Fruit fly (Drosophila melanogaster): ENCODE measurements around the gene CG7201.

CG7201 gene

DNA sequence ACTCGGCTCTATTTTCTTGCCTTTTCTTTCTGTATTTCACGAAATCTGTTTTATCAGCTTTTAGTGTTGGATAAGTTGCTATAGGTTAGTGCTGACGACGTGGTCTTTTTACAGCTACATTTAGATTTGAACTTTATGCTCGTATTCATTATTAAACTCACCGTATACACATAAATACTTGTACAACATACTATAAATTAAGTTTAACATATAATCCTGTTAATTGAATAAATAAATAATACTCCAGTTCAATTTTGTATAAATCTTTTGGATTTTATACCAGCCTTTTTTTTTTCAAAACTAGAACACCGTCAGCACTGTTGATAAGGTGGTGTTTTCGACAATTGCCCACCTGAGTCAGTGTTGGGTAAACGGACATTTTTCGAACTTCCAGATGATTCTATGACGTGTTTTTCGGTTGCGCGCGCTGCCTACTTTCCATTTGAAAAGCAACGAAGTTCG, 13.8 kb upstream of the CG7201 start, which contains the start of gene BI-1 (continued):
- TF ChIP-seq cg (GFP tag; optimal IDR thresholded peaks at IDR 0.05) (no peak), Sox100B (GFP tag; optimal IDR thresholded peaks at IDR 0.05) (peak; percentile 79), B-H2 (GFP tag; optimal IDR thresholded peaks at IDR 0.05) (peak; percentile 74), eyg (GFP tag; optimal IDR thresholded peaks at IDR 0.05) (no peak), CG14441 (GFP tag; IDR thresholded peaks at IDR 0.05) (no peak), CG11085 (GFP tag; IDR thresholded peaks at IDR 0.05) (no peak), gfzf (GFP tag; optimal IDR thresholded peaks at IDR 0.05) (peak; percentile 15), bcd (GFP tag; optimal IDR thresholded peaks at IDR 0.05) (peak; percentile 74), CG2889 (GFP tag; IDR thresholded peaks at IDR 0.05) (no peak), CG32532 (GFP tag; IDR thresholded peaks at IDR 0.05) (peak; percentile 43), knrl (GFP tag; IDR thresholded peaks at IDR 0.05; ENCODE audit: partially characterized antibody) (0 out of 3 replicates have a peak, but pooled peaks have one; percentile 23), CG5953 (GFP tag; IDR thresholded peaks at IDR 0.05) (no peak), Dbx (GFP tag; IDR thresholded peaks at IDR 0.05) (peak; percentile 74; the same call in 2 of the 3 replicates), CG3995 (GFP tag; optimal IDR thresholded peaks at IDR 0.05) (peak; percentile 44), pum (GFP tag; optimal IDR thresholded peaks at IDR 0.05) (peak; percentile 51), sob (GFP tag; IDR thresholded peaks at IDR 0.05) (peak; percentile 83), Antp (GFP tag; optimal IDR thresholded peaks at IDR 0.05) (peak; percentile 43), CG8944 (GFP tag; optimal IDR thresholded peaks at IDR 0.05) (no peak), Six4 (GFP tag; optimal IDR thresholded peaks at IDR 0.05) (no peak), schlank (tag; optimal IDR thresholded peaks at IDR 0.05) (no peak), CG12299 (tag; optimal IDR thresholded peaks at IDR 0.05) (peak; percentile 29), H15 (GFP tag; IDR thresholded peaks at IDR 0.05) (no peak), bigmax (GFP tag; optimal IDR thresholded peaks at IDR 0.05) (no peak), sqz (GFP tag; optimal IDR thresholded peaks at IDR 0.05) (no peak), CG6175 (GFP tag; IDR thresholded peaks at IDR 0.05) (0 out of 3 replicates have a peak, but pooled peaks have one; percentile 7), CG17802 (tag; optimal IDR thresholded peaks at IDR 0.05) (no peak), croc (GFP tag; conservative IDR thresholded peaks at IDR 0.05) (peak; percentile 16; the same call in 1 of the 3 replicates), nau (GFP tag; optimal IDR thresholded peaks at IDR 0.05) (no peak), gem (tag; optimal IDR thresholded peaks at IDR 0.05) (peak; percentile 75), Med (GFP tag) (peak; percentile 66), CG5180 (GFP tag; optimal IDR thresholded peaks at IDR 0.05) (no peak), CG1792 (GFP tag; optimal IDR thresholded peaks at IDR 0.05) (no peak), CG15479 (GFP tag; optimal IDR thresholded peaks at IDR 0.05) (no peak), CG10147 (GFP tag; optimal IDR thresholded peaks at IDR 0.05) (peak; percentile 83), CG18011 (GFP tag; optimal IDR thresholded peaks at IDR 0.05) (peak; percentile 49), chinmo (GFP tag; IDR thresholded peaks at IDR 0.05; ENCODE audit: partially characterized antibody) (no peak), CG17612 (GFP tag; IDR thresholded peaks at IDR 0.05) (no peak), Pdp1 (GFP tag; optimal IDR thresholded peaks at IDR 0.05) (peak; percentile 38 to 60), lbe (GFP tag; optimal IDR thresholded peaks at IDR 0.05) (peak; percentile 48), gsb-n (tag; optimal IDR thresholded peaks at IDR 0.05) (no peak), tgo (GFP tag; IDR thresholded peaks at IDR 0.05) (peak; percentile 45; the same call in 2 of the 3 replicates), Dp (GFP tag; optimal IDR thresholded peaks at IDR 0.05) (peak; percentile 83), Nf-YC (tag; optimal IDR thresholded peaks at IDR 0.05) (peak; percentile 74), CG9437 (GFP tag; optimal IDR thresholded peaks at IDR 0.05) (peak; percentile 65), salm (tag; optimal IDR thresholded peaks at IDR 0.05) (peak; percentile 0), CG1647 (GFP tag; optimal IDR thresholded peaks at IDR 0.05) (peak; percentile 41), Hmx (GFP tag; optimal IDR thresholded peaks at IDR 0.05) (peak; percentile 30), PHDP (tag; optimal IDR thresholded peaks at IDR 0.05) (peak; percentile 57), lola (GFP tag; optimal IDR thresholded peaks at IDR 0.05) (peak in 1 of 3 experiments; percentile 50), Taf1 (GFP tag; IDR thresholded peaks at IDR 0.05) (no peak)

All from whole organism, embryonic.